Worm (Caenorhabditis elegans): Measurements from ENCODE around the gene Y77E11A.23.

DNA sequence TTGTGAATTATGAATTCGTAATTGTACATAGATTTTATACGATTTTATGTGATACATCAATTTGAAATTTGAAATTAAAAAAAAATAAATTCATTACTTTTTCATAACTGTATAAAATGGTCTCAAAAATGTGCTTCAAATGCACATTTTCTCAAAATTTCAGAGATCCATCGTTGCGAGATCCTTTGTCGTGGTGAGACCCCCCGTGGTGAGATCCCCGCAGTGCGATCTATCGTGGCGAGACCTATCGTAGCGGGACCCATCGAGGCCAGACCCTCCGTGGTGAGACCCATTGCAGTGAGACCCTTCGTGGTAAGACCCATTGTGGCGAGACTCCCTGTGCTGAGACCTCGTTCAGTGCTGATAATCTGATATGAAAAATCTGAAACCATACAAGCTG lies 29.3 kb upstream of the Y77E11A.23 start:
- TF ChIP-seq him-1 (tag; optimal IDR thresholded peaks at IDR 0.05) = no peak
- TF ChIP-seq dao-5 (tag; optimal IDR thresholded peaks at IDR 0.05) = no peak
- no peak for TF ChIP-seq W03F9.2 (tag; optimal IDR thresholded peaks at IDR 0.05)
